Worm (Caenorhabditis elegans): Measurements from ENCODE around the gene sri-74.

ce11 chrII:2586861-2587554 lies 4.1 kb upstream of the sri-74 start, which contains the start of the genes F33H12.7 and sri-39:
- TF ChIP-seq him-1 (tag; optimal IDR thresholded peaks at IDR 0.05) (no peak), dao-5 (tag; optimal IDR thresholded peaks at IDR 0.05) (no peak), W03F9.2 (tag; optimal IDR thresholded peaks at IDR 0.05) (no peak)
